Fruit fly (Drosophila melanogaster): ENCODE data around the gene CG7488.
A peak's percentile ranks its signal among the peaks of the same experiment; 100 is the strongest.

The CG7488 gene

DNA sequence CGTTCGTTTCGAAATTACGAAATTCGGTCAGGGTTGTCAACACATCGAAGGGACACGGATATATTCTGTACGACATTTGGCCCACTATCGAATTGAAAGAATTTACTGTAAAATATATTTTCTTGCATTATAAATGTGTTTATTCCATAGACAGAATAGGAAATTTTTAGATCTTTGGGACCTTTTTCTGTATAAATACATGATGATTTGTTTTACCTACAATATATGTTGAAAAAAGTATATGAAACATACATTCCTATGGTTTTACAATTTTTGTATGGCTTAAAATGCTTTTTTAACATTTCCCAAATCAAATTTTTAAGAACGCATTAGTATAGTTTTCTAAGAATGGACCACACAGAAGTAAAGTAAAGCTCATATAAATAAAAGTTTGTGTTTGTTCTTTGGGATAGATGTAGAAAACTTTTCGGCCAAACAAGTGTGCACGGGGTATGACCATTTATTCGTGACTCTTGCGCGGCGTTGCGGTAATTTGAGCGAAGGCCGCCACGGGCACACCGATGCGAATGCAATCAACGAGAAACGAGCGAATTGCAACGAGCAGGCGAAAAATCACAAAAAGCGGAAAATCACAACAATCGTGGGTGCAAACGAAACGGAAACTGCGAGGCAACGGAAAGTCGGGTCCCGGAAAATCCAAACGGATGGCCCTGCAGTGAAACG, 2.3 kb downstream of the CG7488 start, which contains the start of the genes CG17327, CG44194 and CG7518 (continued):
- TF ChIP-seq CG17612 (GFP tag; IDR thresholded peaks at IDR 0.05) (no peak), salm (tag; optimal IDR thresholded peaks at IDR 0.05) (no peak), jumu (GFP tag; optimal IDR thresholded peaks at IDR 0.05) (no peak), CG18011 (GFP tag; optimal IDR thresholded peaks at IDR 0.05) (no peak), en (GFP tag; optimal IDR thresholded peaks at IDR 0.05) (no peak), CG8944 (GFP tag; optimal IDR thresholded peaks at IDR 0.05) (no peak), CG7357 (GFP tag; IDR thresholded peaks at IDR 0.05) (peak; percentile 88), kay (GFP tag; optimal IDR thresholded peaks at IDR 0.05) (no peak), gem (tag; optimal IDR thresholded peaks at IDR 0.05) (no peak), az2 (GFP tag; optimal IDR thresholded peaks at IDR 0.05) (peak; percentile 30), CG10654 (GFP tag; optimal IDR thresholded peaks at IDR 0.05) (peak; percentile 12), Bgb (GFP tag; IDR thresholded peaks at IDR 0.05; ENCODE audit: partially characterized antibody) (peak; percentile 46), CG1233 (GFP tag; optimal IDR thresholded peaks at IDR 0.05) (no peak), CG14860 (GFP tag; IDR thresholded peaks at IDR 0.05; ENCODE audit: partially characterized antibody) (0 out of 3 replicates have a peak, but pooled peaks have one; percentile 13), CG9609 (GFP tag; optimal IDR thresholded peaks at IDR 0.05) (peak; percentile 5), CG6272 (GFP tag; IDR thresholded peaks at IDR 0.05) (no peak; the same call in 1 of the 2 replicates), lbe (GFP tag; optimal IDR thresholded peaks at IDR 0.05) (no peak), peb (GFP tag; IDR thresholded peaks at IDR 0.05) (no peak), Pdp1 (GFP tag; optimal IDR thresholded peaks at IDR 0.05) (peak; percentile 18 to 59), cwo (GFP tag; optimal IDR thresholded peaks at IDR 0.05) (no peak), CG1602 (GFP tag; optimal IDR thresholded peaks at IDR 0.05) (peak; percentile 11), Atf-2 (GFP tag; optimal IDR thresholded peaks at IDR 0.05) (no peak), CG10959 (GFP tag; IDR thresholded peaks at IDR 0.05) (no peak), CG14050 (GFP tag; IDR thresholded peaks at IDR 0.05) (no peak), CG34422 (GFP tag; IDR thresholded peaks at IDR 0.05) (peak; percentile 35; the same call in 1 of the 3 replicates), CG1529 (GFP tag; optimal IDR thresholded peaks at IDR 0.05) (no peak), Dp (GFP tag; optimal IDR thresholded peaks at IDR 0.05) (peak; percentile 29), Ravus (GFP tag; IDR thresholded peaks at IDR 0.05) (no peak), Hr3 (GFP tag; optimal IDR thresholded peaks at IDR 0.05) (peak; percentile 53), CG10979 (tag; optimal IDR thresholded peaks at IDR 0.05) (no peak), knrl (GFP tag; IDR thresholded peaks at IDR 0.05; ENCODE audit: partially characterized antibody) (peak; percentile 47; the same call in 2 of the 3 replicates), tll (GFP tag; optimal IDR thresholded peaks at IDR 0.05) (peak in 1 of 2 experiments; percentile 25), Stat92E (GFP tag; optimal IDR thresholded peaks at IDR 0.05) (no peak), HHEX (GFP tag; optimal IDR thresholded peaks at IDR 0.05) (no peak), Max (GFP tag; optimal IDR thresholded peaks at IDR 0.05) (no peak), CG34376 (GFP tag; optimal IDR thresholded peaks at IDR 0.05) (peak; percentile 5), unc-4 (GFP tag; IDR thresholded peaks at IDR 0.05; ENCODE audit: partially characterized antibody) (peak; percentile 37), YL-1 (GFP tag; optimal IDR thresholded peaks at IDR 0.05) (peak; percentile 43), Mad (GFP tag; optimal IDR thresholded peaks at IDR 0.05) (no peak), fd3F (GFP tag; optimal IDR thresholded peaks at IDR 0.05) (no peak), nmo (GFP tag; optimal IDR thresholded peaks at IDR 0.05) (peak; percentile 45), Hsf (GFP tag; optimal IDR thresholded peaks at IDR 0.05) (peak; percentile 26), Spps (tag; optimal IDR thresholded peaks at IDR 0.05) (no peak), CG12659 (GFP tag; optimal IDR thresholded peaks at IDR 0.05) (peak; percentile 70), pzg (GFP tag; optimal IDR thresholded peaks at IDR 0.05) (peak; percentile 73), danr (GFP tag; IDR thresholded peaks at IDR 0.05) (no peak), stwl (tag; optimal IDR thresholded peaks at IDR 0.05) (peak; percentile 41), CG18476 (GFP tag; optimal IDR thresholded peaks at IDR 0.05) (peak; percentile 6), gce (GFP tag; IDR thresholded peaks at IDR 0.05) (no peak)

All from whole organism, embryonic.